Worm (Caenorhabditis elegans): Measurements from ENCODE around the gene ssp-32.

ce11 chrIV:9864778-9865177 is 30.4 kb upstream of the ssp-32 start, which contains the start of the genes K07F5.15 and K07F5.22:
- TF ChIP-seq elt-3 (tag; optimal IDR thresholded peaks at IDR 0.05) (no peak), flh-1 (GFP tag; optimal IDR thresholded peaks at IDR 0.05) (no peak), unc-62 (GFP tag; optimal IDR thresholded peaks at IDR 0.05) (no peak)
